Fruit fly (Drosophila melanogaster) whole organism, embryonic: Measurements from ENCODE around the gene CG14982.
A peak's percentile ranks its signal among the peaks of the same experiment; 100 is the strongest.

Experiments
- C15 ChIP-seq: fragments of 200-800 bp; sonication (Bioruptor generic); IDR thresholded peaks from 3 replicates; pipeline ENCODE4 v1.3.6; 2022; ENCODE audit warnings: missing biosample characterization, missing genetic modification characterization
- CG11093 ChIP-seq: fragments of 200-800 bp; sonication (Bioruptor generic); IDR thresholded peaks from 3 replicates; pipeline ENCODE4 v1.3.6; 2022; ENCODE audit warnings: missing biosample characterization, missing genetic modification characterization
- CG12071 ChIP-seq: fragments of 200-800 bp; sonication (Bioruptor generic); optimal IDR thresholded peaks from 3 replicates; lab custom pipeline; 2018; ENCODE audit warnings: missing biosample characterization, mild to moderate bottlenecking, missing genetic modification characterization
- CG12299 ChIP-seq: fragments of 200-800 bp; sonication (Bioruptor generic); optimal IDR thresholded peaks from 2 replicates; lab custom pipeline; 2018; ENCODE audit warnings: missing biosample characterization, mild to moderate bottlenecking, missing genetic modification characterization
- CG13287 ChIP-seq: fragments of 200-800 bp; sonication (Bioruptor generic); IDR thresholded peaks from 2 replicates; pipeline ENCODE4 v1.3.6; 2022; ENCODE audit warnings: missing biosample characterization, missing genetic modification characterization; ENCODE audit not compliant: partially characterized antibody
- CG14710 ChIP-seq: fragments of 200-800 bp; sonication (Bioruptor generic); optimal IDR thresholded peaks from 3 replicates; lab custom pipeline; 2019; ENCODE audit warnings: missing biosample characterization, mild to moderate bottlenecking, missing genetic modification characterization, moderate library complexity
- CG1603 ChIP-seq: fragments of 200-800 bp; sonication (Bioruptor generic); optimal IDR thresholded peaks from 2 replicates; lab custom pipeline; 2019; ENCODE audit warnings: missing biosample characterization, mild to moderate bottlenecking, missing genetic modification characterization, moderate library complexity
- CG2199 ChIP-seq: fragments of 200-800 bp; sonication (Bioruptor generic); IDR thresholded peaks from 3 replicates; pipeline ENCODE4 v1.3.6; 2022; ENCODE audit warnings: missing biosample characterization, missing genetic modification characterization
- CG3281 ChIP-seq: fragments of 200-800 bp; sonication (Bioruptor generic); optimal IDR thresholded peaks from 3 replicates; lab custom pipeline; 2017; ENCODE audit warnings: missing biosample characterization, mild to moderate bottlenecking, missing genetic modification characterization
- CG4328 ChIP-seq: fragments of 200-800 bp; sonication (Bioruptor generic); optimal IDR thresholded peaks from 3 replicates; lab custom pipeline; 2017; ENCODE audit warnings: missing biosample characterization, missing genetic modification reagents, missing genetic modification characterization
- CG4617 ChIP-seq: fragments of 200-800 bp; sonication (Bioruptor generic); optimal IDR thresholded peaks from 3 replicates; lab custom pipeline; 2016; ENCODE audit warnings: missing biosample characterization, missing genetic modification characterization, borderline replicate concordance
- CG4854 ChIP-seq: fragments of 200-800 bp; sonication (Bioruptor generic); optimal IDR thresholded peaks from 2 replicates; lab custom pipeline; 2016; ENCODE audit warnings: missing biosample characterization, missing genetic modification characterization, inconsistent platforms
- CG6791 ChIP-seq: fragments of 200-800 bp; sonication (Bioruptor generic); IDR thresholded peaks from 3 replicates; pipeline ENCODE4 v1.3.6; 2022; ENCODE audit warnings: missing biosample characterization, missing genetic modification characterization; ENCODE audit not compliant: partially characterized antibody
- CG6854 ChIP-seq: fragments of 200-800 bp; sonication (Bioruptor generic); optimal IDR thresholded peaks from 3 replicates; lab custom pipeline; 2017; ENCODE audit warnings: missing biosample characterization, mild to moderate bottlenecking, missing genetic modification characterization
- CG7271 ChIP-seq: fragments of 200-800 bp; sonication (Bioruptor generic); optimal IDR thresholded peaks from 2 replicates; lab custom pipeline; 2018; ENCODE audit warnings: missing biosample characterization, mild to moderate bottlenecking, missing genetic modification characterization, moderate library complexity
- CG7987 ChIP-seq: fragments of 200-800 bp; sonication (Bioruptor generic); optimal IDR thresholded peaks from 2 replicates; lab custom pipeline; 2018; ENCODE audit warnings: missing biosample characterization, mild to moderate bottlenecking, missing genetic modification characterization, moderate library complexity
- CG8388 ChIP-seq: fragments of 200-800 bp; sonication (Bioruptor generic); optimal IDR thresholded peaks from 2 replicates; lab custom pipeline; 2019; ENCODE audit warnings: missing biosample characterization, mild to moderate bottlenecking, missing genetic modification characterization, moderate library complexity
- CG8944 ChIP-seq: fragments of 200-800 bp; sonication (Bioruptor generic); optimal IDR thresholded peaks from 3 replicates; lab custom pipeline; 2016; ENCODE audit warnings: missing biosample characterization, missing genetic modification characterization
- CG9797 ChIP-seq: fragments of 200-800 bp; sonication (Bioruptor generic); optimal IDR thresholded peaks from 3 replicates; lab custom pipeline; 2018; ENCODE audit warnings: missing biosample characterization, mild to moderate bottlenecking, missing genetic modification characterization
- CG9932 ChIP-seq: fragments of 200-800 bp; sonication (Bioruptor generic); IDR thresholded peaks from 2 replicates; pipeline ENCODE4 v1.3.6; 2022; ENCODE audit warnings: missing biosample characterization, missing genetic modification characterization
- Camta ChIP-seq: fragments of 200-800 bp; sonication (Bioruptor generic); optimal IDR thresholded peaks from 2 replicates; lab custom pipeline; 2016; ENCODE audit warnings: missing biosample characterization, missing genetic modification characterization
- Chrac-16 ChIP-seq: fragments of 200-800 bp; sonication (Bioruptor generic); optimal IDR thresholded peaks from 3 replicates; lab custom pipeline; 2016; ENCODE audit warnings: missing biosample characterization, missing genetic modification characterization
- Dek ChIP-seq: fragments of 200-800 bp; sonication (Bioruptor generic); optimal IDR thresholded peaks from 3 replicates; lab custom pipeline; 2019; ENCODE audit warnings: missing biosample characterization, mild to moderate bottlenecking, missing genetic modification characterization, moderate library complexity
- Dll ChIP-seq: fragments of 200-800 bp; sonication (Bioruptor generic); IDR thresholded peaks from 4 replicates; pipeline ENCODE4 v1.3.6; 2022; ENCODE audit warnings: missing biosample characterization, missing genetic modification characterization; ENCODE audit not compliant: partially characterized antibody
- Dp ChIP-seq: fragments of 200-800 bp; sonication (Bioruptor generic); optimal IDR thresholded peaks from 2 replicates; lab custom pipeline; 2018; ENCODE audit warnings: missing biosample characterization, mild to moderate bottlenecking, missing genetic modification characterization, moderate library complexity
- Ets65A ChIP-seq: fragments of 200-800 bp; sonication (Bioruptor generic); peaks from one replicate; lab custom pipeline; 2016; ENCODE audit warnings: missing biosample characterization, missing genetic modification characterization
- Jarid2 ChIP-seq: fragments of 200-800 bp; sonication (Bioruptor generic); optimal IDR thresholded peaks from 3 replicates; lab custom pipeline; 2017; ENCODE audit warnings: mild to moderate bottlenecking, missing biosample characterization, missing genetic modification reagents, missing genetic modification characterization
- MESR4 ChIP-seq: fragments of 200-800 bp; sonication (Bioruptor generic); optimal IDR thresholded peaks from 2 replicates; lab custom pipeline; 2018; ENCODE audit warnings: missing biosample characterization, mild to moderate bottlenecking, missing genetic modification characterization, moderate library complexity
- Mrtf ChIP-seq: fragments of 200-800 bp; sonication (Bioruptor generic); IDR thresholded peaks from 3 replicates; pipeline ENCODE4 v1.3.6; 2022; ENCODE audit warnings: missing biosample characterization, missing genetic modification characterization
- NC2α ChIP-seq: fragments of 200-800 bp; sonication (Bioruptor generic); optimal IDR thresholded peaks from 2 replicates; lab custom pipeline; 2016; ENCODE audit warnings: missing biosample characterization, missing genetic modification characterization
- Neu2 ChIP-seq: fragments of 200-800 bp; sonication (Bioruptor generic); optimal IDR thresholded peaks from 3 replicates; lab custom pipeline; 2016; ENCODE audit warnings: missing biosample characterization, missing genetic modification characterization, borderline replicate concordance
- Ravus ChIP-seq: fragments of 200-800 bp; sonication (Bioruptor generic); IDR thresholded peaks from 2 replicates; pipeline ENCODE4 v1.3.6; 2022; ENCODE audit warnings: missing biosample characterization, missing genetic modification characterization
- Sry-β ChIP-seq: fragments of 200-800 bp; sonication (Bioruptor generic); optimal IDR thresholded peaks from 2 replicates; lab custom pipeline; 2018; ENCODE audit warnings: missing biosample characterization, mild to moderate bottlenecking, missing genetic modification characterization, moderate library complexity
- Xbp1 ChIP-seq: fragments of 200-800 bp; sonication (Bioruptor generic); optimal IDR thresholded peaks from 3 replicates; lab custom pipeline; 2016; ENCODE audit warnings: missing biosample characterization, mild to moderate bottlenecking, missing genetic modification characterization
- bcd ChIP-seq: fragments of 200-800 bp; sonication (Bioruptor generic); optimal IDR thresholded peaks from 2 replicates; lab custom pipeline; 2017; ENCODE audit warnings: missing biosample characterization, mild to moderate bottlenecking, missing genetic modification characterization
- cad ChIP-seq: fragments of >200 bp; optimal IDR thresholded peaks from 2 replicates; lab custom pipeline; 2017; ENCODE audit warnings: missing biosample characterization, missing genetic modification characterization
- cg ChIP-seq: fragments of 200-800 bp; sonication (Bioruptor generic); optimal IDR thresholded peaks from 3 replicates; lab custom pipeline; 2019; ENCODE audit warnings: missing biosample characterization, mild to moderate bottlenecking, missing genetic modification characterization, moderate library complexity
- en ChIP-seq: fragments of 200-800 bp; sonication (Bioruptor generic); optimal IDR thresholded peaks from 2 replicates; lab custom pipeline; 2016; ENCODE audit warnings: missing biosample characterization, missing genetic modification characterization
- exex ChIP-seq: fragments of 200-800 bp; sonication (Bioruptor generic); optimal IDR thresholded peaks from 4 replicates; lab custom pipeline; 2018; ENCODE audit warnings: missing biosample characterization, mild to moderate bottlenecking, missing genetic modification characterization, moderate library complexity
- gce ChIP-seq: fragments of 200-800 bp; sonication (Bioruptor generic); IDR thresholded peaks from 3 replicates; pipeline ENCODE4 v1.3.6; 2022; ENCODE audit warnings: missing biosample characterization, missing genetic modification characterization
- grn ChIP-seq: fragments of 200-800 bp; sonication (Bioruptor generic); optimal IDR thresholded peaks from 3 replicates; lab custom pipeline; 2017; ENCODE audit warnings: missing biosample characterization, missing genetic modification characterization
- her ChIP-seq: fragments of 200-800 bp; sonication (Bioruptor generic); optimal IDR thresholded peaks from 2 replicates; lab custom pipeline; 2016; ENCODE audit warnings: missing biosample characterization, missing genetic modification characterization
- ind ChIP-seq: fragments of 200-800 bp; sonication (Bioruptor generic); optimal IDR thresholded peaks from 3 replicates; lab custom pipeline; 2016; ENCODE audit warnings: missing biosample characterization, missing genetic modification characterization
- jing ChIP-seq: fragments of 200-800 bp; sonication (Bioruptor generic); optimal IDR thresholded peaks from 2 replicates; lab custom pipeline; 2018; ENCODE audit warnings: missing biosample characterization, mild to moderate bottlenecking, missing genetic modification characterization
- maf-S ChIP-seq: fragments of 200-800 bp; sonication (Bioruptor generic); optimal IDR thresholded peaks from 2 replicates; lab custom pipeline; 2016; ENCODE audit warnings: missing biosample characterization, missing genetic modification characterization
- nom ChIP-seq: fragments of 200-800 bp; sonication (Bioruptor generic); optimal IDR thresholded peaks from 2 replicates; lab custom pipeline; 2017; ENCODE audit warnings: missing biosample characterization, missing genetic modification characterization, mild to moderate bottlenecking, moderate library complexity, missing genetic modification reagents
- otp ChIP-seq: fragments of 200-800 bp; sonication (Bioruptor generic); IDR thresholded peaks from 3 replicates; pipeline ENCODE4, ENCODE4 v1.3.6; 2022; ENCODE audit warnings: missing biosample characterization, missing genetic modification characterization
- pzg ChIP-seq: fragments of 200-800 bp; sonication (Bioruptor generic); optimal IDR thresholded peaks from 3 replicates; lab custom pipeline; 2018; ENCODE audit warnings: missing biosample characterization, mild to moderate bottlenecking, missing genetic modification characterization, moderate library complexity
- rib ChIP-seq: fragments of 200-800 bp; sonication (Bioruptor generic); IDR thresholded peaks from 2 replicates; pipeline ENCODE4 v1.3.6; 2022; ENCODE audit warnings: missing biosample characterization, missing genetic modification characterization
- slbo ChIP-seq: fragments of 200-800 bp; sonication (Bioruptor generic); IDR thresholded peaks from 2 replicates; pipeline ENCODE4 v1.3.6; 2022; ENCODE audit warnings: missing biosample characterization, missing genetic modification characterization
- sob ChIP-seq: fragments of 200-800 bp; sonication (Bioruptor generic); IDR thresholded peaks from 2 replicates; pipeline ENCODE4 v1.3.6; 2022; ENCODE audit warnings: missing biosample characterization, missing genetic modification characterization
- unpg ChIP-seq: fragments of 200-800 bp; sonication (Bioruptor generic); optimal IDR thresholded peaks from 3 replicates; lab custom pipeline; 2018; ENCODE audit warnings: missing biosample characterization, mild to moderate bottlenecking, missing genetic modification characterization, moderate library complexity

The CG14982 gene

dm6 chr3L:3952468-3952867 is 10.0 kb downstream of the CG14982 start, which contains the start of gene CG14984 (continued):
- TF ChIP-seq CG8944 (GFP tag; lab: Kevin White, UChicago): no peak
- no peak for TF ChIP-seq NC2α (GFP tag; lab: Kevin White, UChicago)
- TF ChIP-seq nom (GFP tag; lab: Kevin White, UChicago): peak; percentile 71
- peak; percentile 77 for TF ChIP-seq slbo (GFP tag; lab: Robert Waterston, UW)
- no peak for TF ChIP-seq cg
- TF ChIP-seq CG4328 (GFP tag; lab: Kevin White, UChicago): no peak
- TF ChIP-seq CG2199 (GFP tag; lab: Robert Waterston, UW): no peak
- TF ChIP-seq Xbp1 (GFP tag; lab: Kevin White, UChicago): peak; percentile 20
- TF ChIP-seq Chrac-16: no peak
- no peak for TF ChIP-seq CG13287 (GFP tag; lab: Robert Waterston, UW)
- peak; percentile 41 for TF ChIP-seq CG6854 (GFP tag; lab: Kevin White, UChicago)
- peak; percentile 69 for TF ChIP-seq CG9932
- TF ChIP-seq Dp: no peak
- no peak for TF ChIP-seq Jarid2 (GFP tag; lab: Kevin White, UChicago)
- peak; percentile 62 for TF ChIP-seq bcd (GFP tag; lab: Kevin White, UChicago)
- peak; percentile 60 for TF ChIP-seq ind (GFP tag; lab: Kevin White, UChicago)
- no peak for TF ChIP-seq CG11093
- no peak for TF ChIP-seq CG8388 (GFP tag; lab: Kevin White, UChicago)
- no peak for TF ChIP-seq CG4617 (GFP tag; lab: Kevin White, UChicago)
- no peak for TF ChIP-seq grn (GFP tag; lab: Kevin White, UChicago)
- no peak for TF ChIP-seq Mrtf (GFP tag; lab: Robert Waterston, UW)
- TF ChIP-seq C15: no peak
- TF ChIP-seq CG12299: no peak
- TF ChIP-seq maf-S (GFP tag; lab: Kevin White, UChicago): no peak
- TF ChIP-seq CG12071 (GFP tag; lab: Kevin White, UChicago): no peak
- TF ChIP-seq pzg (GFP tag; lab: Kevin White, UChicago): no peak
- no peak for TF ChIP-seq gce (GFP tag; lab: Robert Waterston, UW)
- TF ChIP-seq CG9797: no peak
- no peak for TF ChIP-seq en (GFP tag; lab: Kevin White, UChicago)
- TF ChIP-seq Sry-β (GFP tag; lab: Kevin White, UChicago): no peak
- TF ChIP-seq cad: no peak
- TF ChIP-seq CG1603 (tag; lab: Kevin White, UChicago): no peak
- TF ChIP-seq exex (tag; lab: Kevin White, UChicago): no peak
- no peak for TF ChIP-seq Neu2
- TF ChIP-seq Ravus (GFP tag; lab: Robert Waterston, UW): peak; percentile 36; the same call in 1 of the 2 replicates
- no peak for TF ChIP-seq CG4854
- no peak for TF ChIP-seq jing (GFP tag; lab: Kevin White, UChicago)
- peak; percentile 78 for TF ChIP-seq CG3281 (GFP tag; lab: Kevin White, UChicago)
- no peak for TF ChIP-seq Camta (GFP tag; lab: Kevin White, UChicago)
- no peak for TF ChIP-seq rib (GFP tag; lab: Robert Waterston, UW)
- TF ChIP-seq CG14710: no peak
- no peak for TF ChIP-seq CG6791 (GFP tag; lab: Robert Waterston, UW)
- TF ChIP-seq sob (GFP tag; lab: Robert Waterston, UW): peak; percentile 72
- no peak for TF ChIP-seq unpg (GFP tag; lab: Kevin White, UChicago)
- TF ChIP-seq Dek (tag; lab: Kevin White, UChicago): no peak
- TF ChIP-seq Ets65A (GFP tag; lab: Kevin White, UChicago): peak; percentile 92
- no peak for TF ChIP-seq Dll (GFP tag; lab: Robert Waterston, UW)
- no peak for TF ChIP-seq MESR4 (GFP tag; lab: Kevin White, UChicago)
- TF ChIP-seq CG7987 (GFP tag; lab: Kevin White, UChicago): no peak
- no peak for TF ChIP-seq her (GFP tag; lab: Kevin White, UChicago)
- no peak for TF ChIP-seq otp (GFP tag; lab: Robert Waterston, UW)
- no peak for TF ChIP-seq CG7271 (tag; lab: Kevin White, UChicago)
